Worm (Caenorhabditis elegans) whole organism, midembryonic: ENCODE results near the gene F44D12.2.

Experiments used
- flt-1 ChIP-seq: fragments of 200-800 bp; sonication (Bioruptor generic); IDR thresholded peaks from 2 replicates; pipeline ENCODE4 v1.3.6; 2022; ENCODE audit warnings: missing genetic modification characterization, missing compliant biosample characterization

Gene F44D12.2

DNA sequence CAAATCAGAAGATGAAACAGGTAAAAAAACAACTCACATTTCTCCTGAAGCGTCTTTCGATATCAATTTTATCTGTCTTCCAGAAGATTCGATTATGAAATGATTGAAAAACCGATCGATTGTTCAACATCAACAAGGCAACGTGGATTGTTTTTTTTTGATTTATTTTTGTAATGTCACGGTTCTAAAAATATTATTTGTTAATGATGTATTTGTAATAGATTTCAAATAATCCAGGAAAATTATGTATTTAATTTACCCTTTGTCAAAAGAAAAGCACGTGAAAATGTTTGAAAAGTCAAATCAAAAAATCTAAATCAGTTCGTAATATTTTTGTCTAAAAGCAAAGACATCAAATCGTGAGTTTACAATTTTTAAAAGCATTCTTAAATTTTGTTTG, 48.5 kb downstream of the F44D12.2 start, which contains the start of the genes kin-5 and C47E12.11:
kin-5 (minus strand) TSS at position 101 of the 400 bp plus-strand sequence.
C47E12.11 (plus strand) TSS at position 320 of the 400 bp plus-strand sequence.
- TF ChIP-seq flt-1 (GFP tag; lab: Robert Waterston, UW), result no peak
